Fruit fly (Drosophila melanogaster) whole organism, embryonic: ENCODE data around the gene STUB1.

Experiments used
- CG10321 ChIP-seq: fragments of 200-800 bp; sonication (Bioruptor generic); IDR thresholded peaks from 2 replicates; pipeline ENCODE4 v1.3.6; 2022; ENCODE audit warnings: missing biosample characterization, missing genetic modification characterization
- CG11696 ChIP-seq: fragments of 200-800 bp; sonication (Bioruptor generic); IDR thresholded peaks from 2 replicates; pipeline ENCODE4 v1.3.6; 2022; ENCODE audit warnings: missing biosample characterization, missing genetic modification characterization
- CG12219 ChIP-seq: fragments of 200-800 bp; sonication (Bioruptor generic); optimal IDR thresholded peaks from 3 replicates; lab custom pipeline; 2018; ENCODE audit warnings: missing biosample characterization, mild to moderate bottlenecking, missing genetic modification characterization
- CG1233 ChIP-seq: fragments of 200-800 bp; sonication (Bioruptor generic); optimal IDR thresholded peaks from 4 replicates; lab custom pipeline; 2018; ENCODE audit warnings: missing biosample characterization, mild to moderate bottlenecking, missing genetic modification characterization
- CG13287 ChIP-seq: fragments of 200-800 bp; sonication (Bioruptor generic); IDR thresholded peaks from 2 replicates; pipeline ENCODE4 v1.3.6; 2022; ENCODE audit warnings: missing biosample characterization, missing genetic modification characterization; ENCODE audit not compliant: partially characterized antibody
- CG15011 ChIP-seq: fragments of 200-800 bp; sonication (Bioruptor generic); optimal IDR thresholded peaks from 3 replicates; lab custom pipeline; 2018; ENCODE audit warnings: missing biosample characterization, mild to moderate bottlenecking, missing genetic modification characterization
- CG15601 ChIP-seq: fragments of 200-800 bp; sonication (Bioruptor generic); optimal IDR thresholded peaks from 3 replicates; lab custom pipeline; 2019; ENCODE audit warnings: missing biosample characterization, mild to moderate bottlenecking, missing genetic modification characterization, moderate library complexity
- CG16813 ChIP-seq: fragments of 200-800 bp; sonication (Bioruptor generic); IDR thresholded peaks from 3 replicates; pipeline ENCODE4 v1.3.6; 2022; ENCODE audit warnings: missing biosample characterization, missing genetic modification characterization; ENCODE audit not compliant: partially characterized antibody
- CG17612 ChIP-seq: fragments of 200-800 bp; sonication (Bioruptor generic); IDR thresholded peaks from 2 replicates; pipeline ENCODE4 v1.3.6; 2022; ENCODE audit warnings: missing biosample characterization, missing genetic modification characterization
- CG17802 ChIP-seq: fragments of 200-800 bp; sonication (Bioruptor generic); optimal IDR thresholded peaks from 2 replicates; lab custom pipeline; 2018; ENCODE audit warnings: missing biosample characterization, mild to moderate bottlenecking, missing genetic modification characterization, moderate library complexity
- CG18619 ChIP-seq: fragments of 200-800 bp; sonication (Bioruptor generic); optimal IDR thresholded peaks from 3 replicates; lab custom pipeline; 2017; ENCODE audit warnings: missing biosample characterization, mild to moderate bottlenecking, missing genetic modification characterization
- CG2199 ChIP-seq: fragments of 200-800 bp; sonication (Bioruptor generic); IDR thresholded peaks from 3 replicates; pipeline ENCODE4 v1.3.6; 2022; ENCODE audit warnings: missing biosample characterization, missing genetic modification characterization
- CG31388 ChIP-seq: fragments of 200-800 bp; sonication (Bioruptor generic); optimal IDR thresholded peaks from 2 replicates; lab custom pipeline; 2016; ENCODE audit warnings: missing biosample characterization, missing genetic modification characterization
- CG34376 ChIP-seq: fragments of 200-800 bp; sonication (Bioruptor generic); optimal IDR thresholded peaks from 2 replicates; lab custom pipeline; 2018; ENCODE audit warnings: missing biosample characterization, mild to moderate bottlenecking, missing genetic modification characterization
- CG4730 ChIP-seq: fragments of 200-800 bp; sonication (Bioruptor generic); IDR thresholded peaks from 2 replicates; pipeline ENCODE4 v1.3.6; 2022; ENCODE audit warnings: missing biosample characterization, missing genetic modification characterization
- CG6272 ChIP-seq: fragments of 200-800 bp; sonication (Bioruptor generic); IDR thresholded peaks from 2 replicates; pipeline ENCODE4 v1.3.6; 2022; ENCODE audit warnings: missing biosample characterization, missing genetic modification characterization
- CG6683 ChIP-seq: fragments of 200-800 bp; sonication (Bioruptor generic); optimal IDR thresholded peaks from 2 replicates; lab custom pipeline; 2017; ENCODE audit warnings: missing biosample characterization, mild to moderate bottlenecking, missing genetic modification characterization, missing genetic modification reagents
- CG6854 ChIP-seq: fragments of 200-800 bp; sonication (Bioruptor generic); optimal IDR thresholded peaks from 3 replicates; lab custom pipeline; 2017; ENCODE audit warnings: missing biosample characterization, mild to moderate bottlenecking, missing genetic modification characterization
- CG9609 ChIP-seq: fragments of 200-800 bp; sonication (Bioruptor generic); optimal IDR thresholded peaks from 3 replicates; lab custom pipeline; 2016; ENCODE audit warnings: missing biosample characterization, missing genetic modification characterization
- D19B ChIP-seq: fragments of 200-800 bp; sonication (Bioruptor generic); optimal IDR thresholded peaks from 2 replicates; lab custom pipeline; 2017; ENCODE audit warnings: missing biosample characterization, mild to moderate bottlenecking, missing genetic modification characterization
- Dfd ChIP-seq, 2 experiments: fragments of >200 bp; optimal IDR thresholded peaks; 2 replicates each; lab custom pipeline; 2017; ENCODE audit warnings: missing biosample characterization in 2 of 2, missing genetic modification characterization in 2 of 2
- Dip3 ChIP-seq: fragments of 200-800 bp; sonication (Bioruptor generic); optimal IDR thresholded peaks from 3 replicates; lab custom pipeline; 2016; ENCODE audit warnings: missing biosample characterization, missing genetic modification characterization
- E2f2 ChIP-seq: fragments of 200-800 bp; sonication (Bioruptor generic); IDR thresholded peaks from 2 replicates; pipeline ENCODE4 v1.3.6; 2022; ENCODE audit warnings: missing biosample characterization, missing genetic modification characterization
- ERR ChIP-seq: fragments of 200-800 bp; sonication (Bioruptor generic); optimal IDR thresholded peaks from 2 replicates; lab custom pipeline; 2016; ENCODE audit warnings: missing biosample characterization, missing genetic modification characterization
- Fer2 ChIP-seq: fragments of 200-800 bp; sonication (Bioruptor generic); optimal IDR thresholded peaks from 2 replicates; lab custom pipeline; 2018; ENCODE audit warnings: missing biosample characterization, mild to moderate bottlenecking, missing genetic modification characterization, moderate library complexity
- Mad ChIP-seq: fragments of 200-800 bp; sonication (Bioruptor generic); optimal IDR thresholded peaks from 2 replicates; lab custom pipeline; 2016; ENCODE audit warnings: missing biosample characterization, missing genetic modification characterization
- Meics ChIP-seq: fragments of 200-800 bp; sonication (Bioruptor generic); optimal IDR thresholded peaks from 2 replicates; lab custom pipeline; 2017; ENCODE audit warnings: missing biosample characterization, mild to moderate bottlenecking, missing genetic modification characterization
- Optix ChIP-seq: fragments of 200-800 bp; sonication (Bioruptor generic); IDR thresholded peaks from 3 replicates; pipeline ENCODE4 v1.3.6; 2022; ENCODE audit warnings: missing biosample characterization, missing genetic modification characterization
- PHDP ChIP-seq: fragments of 200-800 bp; sonication (Bioruptor generic); optimal IDR thresholded peaks from 3 replicates; lab custom pipeline; 2018; ENCODE audit warnings: missing biosample characterization, mild to moderate bottlenecking, missing genetic modification characterization, moderate library complexity
- Six4 ChIP-seq: fragments of 200-800 bp; sonication (Bioruptor generic); optimal IDR thresholded peaks from 2 replicates; lab custom pipeline; 2016; ENCODE audit warnings: missing biosample characterization, missing genetic modification characterization
- bsh ChIP-seq, 2 experiments: fragments of 200-800 bp; sonication (Bioruptor generic); optimal IDR thresholded peaks; 2 replicates each; lab custom pipeline; 2017 to 2018; ENCODE audit warnings: mild to moderate bottlenecking in 2 of 2, missing biosample characterization in 2 of 2, missing genetic modification characterization in 2 of 2, moderate library complexity in 1 of 2
- btn ChIP-seq: fragments of 200-800 bp; sonication (Bioruptor generic); optimal IDR thresholded peaks from 2 replicates; lab custom pipeline; 2016; ENCODE audit warnings: missing biosample characterization, missing genetic modification characterization
- cato ChIP-seq: fragments of 200-800 bp; sonication (Bioruptor generic); optimal IDR thresholded peaks from 2 replicates; lab custom pipeline; 2016; ENCODE audit warnings: missing biosample characterization, missing genetic modification characterization, borderline replicate concordance
- emc ChIP-seq: fragments of 200-800 bp; sonication (Bioruptor generic); optimal IDR thresholded peaks from 2 replicates; lab custom pipeline; 2016; ENCODE audit warnings: missing biosample characterization, missing genetic modification characterization
- en ChIP-seq: fragments of 200-800 bp; sonication (Bioruptor generic); optimal IDR thresholded peaks from 2 replicates; lab custom pipeline; 2016; ENCODE audit warnings: missing biosample characterization, missing genetic modification characterization
- fd64A ChIP-seq: fragments of 200-800 bp; sonication (Bioruptor generic); optimal IDR thresholded peaks from 3 replicates; lab custom pipeline; 2018; ENCODE audit warnings: missing biosample characterization, mild to moderate bottlenecking, missing genetic modification characterization
- fru ChIP-seq: fragments of >200 bp; optimal IDR thresholded peaks from 2 replicates; lab custom pipeline; 2017
- ftz-f1 ChIP-seq: fragments of 200-800 bp; sonication (Bioruptor generic); optimal IDR thresholded peaks from 2 replicates; lab custom pipeline; 2016; ENCODE audit warnings: missing biosample characterization, missing genetic modification characterization
- ind ChIP-seq: fragments of 200-800 bp; sonication (Bioruptor generic); optimal IDR thresholded peaks from 3 replicates; lab custom pipeline; 2016; ENCODE audit warnings: missing biosample characterization, missing genetic modification characterization
- lab ChIP-seq: fragments of 200-800 bp; sonication (Bioruptor generic); optimal IDR thresholded peaks from 3 replicates; lab custom pipeline; 2017; ENCODE audit warnings: missing biosample characterization, missing genetic modification characterization, mild to moderate bottlenecking, moderate library complexity, missing genetic modification reagents
- luna ChIP-seq: fragments of 200-800 bp; sonication (Bioruptor generic); optimal IDR thresholded peaks from 2 replicates; lab custom pipeline; 2016; ENCODE audit warnings: missing biosample characterization, missing genetic modification characterization
- nerfin-1 ChIP-seq: fragments of 200-800 bp; sonication (Bioruptor generic); optimal IDR thresholded peaks from 3 replicates; lab custom pipeline; 2019; ENCODE audit warnings: missing biosample characterization, mild to moderate bottlenecking, missing genetic modification characterization, moderate library complexity
- pan ChIP-seq, 4 experiments: fragments of >200 bp in 3 of 4; fragments of 200-800 bp in 1 of 4; sonication (Bioruptor generic) in 1 of 4; optimal IDR thresholded peaks in 3 of 4; IDR thresholded peaks in 1 of 4; 2 replicates each; pipeline versions ENCODE4 v1.3.6 to Lab custom; 2017 to 2022; ENCODE audit warnings: missing biosample characterization in 2 of 4, missing genetic modification characterization in 2 of 4, mixed read lengths in 1 of 4
- sima ChIP-seq: fragments of 200-800 bp; sonication (Bioruptor generic); optimal IDR thresholded peaks from 2 replicates; lab custom pipeline; 2016; ENCODE audit warnings: missing biosample characterization, missing genetic modification characterization
- slbo ChIP-seq: fragments of 200-800 bp; sonication (Bioruptor generic); IDR thresholded peaks from 2 replicates; pipeline ENCODE4 v1.3.6; 2022; ENCODE audit warnings: missing biosample characterization, missing genetic modification characterization
- sr ChIP-seq: fragments of 200-800 bp; sonication (Bioruptor generic); IDR thresholded peaks from 3 replicates; pipeline ENCODE4 v1.3.6; 2022; ENCODE audit warnings: missing biosample characterization, missing genetic modification characterization
- ssp ChIP-seq: fragments of 200-800 bp; sonication (Bioruptor generic); IDR thresholded peaks from 2 replicates; pipeline ENCODE4 v1.3.6; 2022; ENCODE audit warnings: missing biosample characterization, missing genetic modification characterization
- stc ChIP-seq: fragments of 200-800 bp; sonication (Bioruptor generic); IDR thresholded peaks from 2 replicates; pipeline ENCODE4 v1.3.6; 2022; ENCODE audit warnings: missing biosample characterization, missing genetic modification characterization
- tgo ChIP-seq: fragments of 200-800 bp; sonication (Bioruptor generic); IDR thresholded peaks from 3 replicates; pipeline ENCODE4 v1.3.6; 2022; ENCODE audit warnings: missing biosample characterization, missing genetic modification characterization
- twi ChIP-seq: fragments of 200-800 bp; optimal IDR thresholded peaks from 2 replicates; lab custom pipeline; 2019; ENCODE audit warnings: missing biosample characterization, mild to moderate bottlenecking, missing genetic modification characterization, moderate library complexity
- usp ChIP-seq: fragments of >200 bp; optimal IDR thresholded peaks from 2 replicates; lab custom pipeline; 2017; ENCODE audit warnings: missing biosample characterization, missing genetic modification characterization

Gene STUB1

DNA sequence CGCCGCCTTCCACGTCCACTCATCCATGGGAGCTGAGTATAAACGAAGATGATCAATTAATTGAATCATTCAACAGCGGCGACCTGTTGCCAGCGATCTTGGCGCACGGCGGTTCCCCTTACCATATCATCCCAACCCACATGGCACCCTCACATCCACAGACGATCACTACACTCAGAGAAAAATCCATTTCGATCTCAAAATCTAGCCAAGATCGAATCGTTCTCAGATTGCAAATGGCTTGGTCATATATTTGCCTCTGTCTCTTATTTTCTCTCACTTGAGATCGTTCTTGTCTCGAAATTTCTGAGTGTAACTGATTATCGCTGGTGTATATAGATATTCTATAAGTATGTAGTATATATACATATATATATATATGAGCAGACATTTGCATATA is 31.0 kb downstream of the STUB1 start (continued):
- TF ChIP-seq D19B (GFP tag; lab: Kevin White, UChicago) (peak; percentile 12), CG10321 (GFP tag; lab: Robert Waterston, UW) (no peak), nerfin-1 (tag; lab: Kevin White, UChicago) (no peak), E2f2 (GFP tag; lab: Robert Waterston, UW) (peak; percentile 31; the same call in 1 of the 2 replicates), tgo (GFP tag; lab: Robert Waterston, UW) (peak; percentile 72; the same call in 2 of the 3 replicates), CG13287 (no peak), CG6272 (GFP tag; lab: Robert Waterston, UW) (no peak), CG34376 (GFP tag; lab: Kevin White, UChicago) (no peak), en (GFP tag; lab: Kevin White, UChicago) (no peak), fd64A (no peak), CG4730 (GFP tag; lab: Robert Waterston, UW) (peak; percentile 38; the same call in 1 of the 2 replicates), emc (GFP tag; lab: Kevin White, UChicago) (no peak), CG6683 (GFP tag; lab: Kevin White, UChicago) (no peak), Dip3 (GFP tag; lab: Kevin White, UChicago) (no peak), CG2199 (no peak), lab (peak; percentile 79), usp (GFP tag; lab: Kevin White, UChicago) (no peak), ERR (GFP tag; lab: Kevin White, UChicago) (no peak), CG17802 (tag; lab: Kevin White, UChicago) (peak; percentile 38), sima (GFP tag; lab: Kevin White, UChicago) (no peak), CG1233 (GFP tag; lab: Kevin White, UChicago) (no peak), Optix (GFP tag; lab: Robert Waterston, UW) (0 out of 3 replicates have a peak, but pooled peaks have one; percentile 46), pan (optimal IDR thresholded peaks at IDR 0.05; lab: Kevin White, UChicago) (no peak), pan (GFP tag; optimal IDR thresholded peaks at IDR 0.05 in 1 of 2, IDR thresholded peaks at IDR 0.05 in 1 of 2) (peak in 1 of 2 experiments; percentile 71), CG6854 (GFP tag; lab: Kevin White, UChicago) (no peak), CG15601 (tag; lab: Kevin White, UChicago) (peak; percentile 35), btn (GFP tag; lab: Kevin White, UChicago) (no peak), cato (GFP tag; lab: Kevin White, UChicago) (no peak), Six4 (GFP tag; lab: Kevin White, UChicago) (peak; percentile 18), Meics (GFP tag; lab: Kevin White, UChicago) (peak; percentile 62), CG17612 (GFP tag; lab: Robert Waterston, UW) (peak; percentile 43; the same call in 1 of the 2 replicates), CG12219 (GFP tag; lab: Kevin White, UChicago) (peak; percentile 38)

- TF ChIP-seq Dfd (GFP tag; optimal IDR thresholded peaks at IDR 0.05; lab: Kevin White, UChicago): no peak
- TF ChIP-seq CG2199: no peak
- TF ChIP-seq sr (GFP tag; lab: Robert Waterston, UW): peak; percentile 98
- no peak for TF ChIP-seq CG9609 (GFP tag; lab: Kevin White, UChicago)
- no peak for TF ChIP-seq CG11696 (GFP tag; lab: Robert Waterston, UW)
- no peak for TF ChIP-seq stc (GFP tag; lab: Robert Waterston, UW)
- no peak for TF ChIP-seq slbo
- TF ChIP-seq luna: no peak
- TF ChIP-seq bsh (GFP tag; optimal IDR thresholded peaks at IDR 0.05; lab: Kevin White, UChicago): no peak
- TF ChIP-seq PHDP (tag; lab: Kevin White, UChicago): no peak
- TF ChIP-seq Six4 (GFP tag; lab: Kevin White, UChicago): no peak
- peak; percentile 69 for TF ChIP-seq ftz-f1 (GFP tag; lab: Kevin White, UChicago)
- TF ChIP-seq CG16813 (GFP tag; lab: Robert Waterston, UW): no peak
- TF ChIP-seq CG31388: no peak
- no peak for TF ChIP-seq CG15011
- no peak for TF ChIP-seq ssp (GFP tag; lab: Robert Waterston, UW)
- no peak for TF ChIP-seq usp (GFP tag; lab: Kevin White, UChicago)
- no peak for TF ChIP-seq fru (lab: Kevin White, UChicago)
- no peak for TF ChIP-seq twi
- no peak for TF ChIP-seq CG17802 (tag; lab: Kevin White, UChicago)
- no peak for TF ChIP-seq Mad
- TF ChIP-seq ind (GFP tag; lab: Kevin White, UChicago): no peak
- no peak for TF ChIP-seq Fer2 (tag; lab: Kevin White, UChicago)
- TF ChIP-seq CG18619 (GFP tag; lab: Kevin White, UChicago): no peak
Observed at dm6 chr2L:10468978-10469377, 31.6 kb downstream of the STUB1 start.
